Worm (Caenorhabditis elegans): ENCODE data around the gene F54D5.23.

DNA sequence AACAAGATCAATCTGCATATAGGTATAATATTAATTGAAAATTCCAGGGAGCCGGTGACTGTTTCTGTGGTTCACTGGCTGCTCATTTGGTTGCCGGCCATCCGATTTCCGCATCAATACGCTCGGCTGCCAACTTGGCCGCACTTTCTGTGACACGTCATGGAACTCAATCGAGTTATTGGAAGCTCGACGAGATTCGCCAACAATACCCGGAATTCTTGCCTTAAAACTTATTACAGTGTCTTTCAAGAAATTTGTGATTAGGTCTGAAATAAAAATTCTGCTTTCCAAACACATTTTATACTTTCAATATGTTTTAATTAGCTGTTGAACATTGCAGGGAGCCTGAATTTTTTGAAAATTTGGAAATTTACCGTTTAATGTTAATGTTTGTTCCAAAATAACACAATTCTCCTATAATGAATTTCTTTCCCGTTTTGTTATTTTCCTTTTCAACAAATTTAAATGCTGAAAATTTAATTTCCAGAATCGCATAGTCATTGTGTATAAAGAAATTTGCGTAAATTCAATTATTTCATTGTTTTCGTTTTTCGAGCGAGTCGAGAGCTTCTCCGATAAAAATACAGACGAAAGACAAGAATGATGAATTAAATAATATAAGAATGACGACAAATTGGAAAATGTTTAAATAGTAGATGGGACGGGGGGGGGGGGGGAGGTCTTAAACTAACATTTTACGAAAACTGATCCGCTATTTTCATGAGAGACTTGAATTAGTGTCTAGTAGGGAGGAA lies 45.2 kb upstream of the F54D5.23 start:
- no peak for TF ChIP-seq lsy-2 (tag; optimal IDR thresholded peaks at IDR 0.05)
- no peak for TF ChIP-seq bed-3 (GFP tag; optimal IDR thresholded peaks at IDR 0.05)
- no peak for TF ChIP-seq nhr-76 (tag; optimal IDR thresholded peaks at IDR 0.05)
- TF ChIP-seq cnd-1 (tag; optimal IDR thresholded peaks at IDR 0.05) = no peak
- no peak for TF ChIP-seq blmp-1 (tag; optimal IDR thresholded peaks at IDR 0.05)
- TF ChIP-seq mep-1 (tag; optimal IDR thresholded peaks at IDR 0.05) = no peak
